Fruit fly (Drosophila melanogaster): ENCODE results near the gene CG6733.

- TF ChIP-seq CG9948 (tag; optimal IDR thresholded peaks at IDR 0.05) (no peak), CG13204 (GFP tag; optimal IDR thresholded peaks at IDR 0.05) (no peak)
Observed at dm6 chr3R:23051639-23052125, 45.8 kb upstream of the CG6733 start, which contains the start of gene Gr94a.

Measured in whole organism, pupa.